Fruit fly (Drosophila melanogaster): Measurements from ENCODE around the gene CG9368.

dm6 chr3L:19552136-19552773 is 49.2 kb upstream of the CG9368 start, which contains the start of the genes Ltn1 and CG9300:
- TF ChIP-seq Dll (optimal IDR thresholded peaks at IDR 0.05) (no peak), CG8478 (optimal IDR thresholded peaks at IDR 0.05) (no peak), psq (optimal IDR thresholded peaks at IDR 0.05) (no peak), pan (optimal IDR thresholded peaks at IDR 0.05) (no peak), usp (GFP tag; optimal IDR thresholded peaks at IDR 0.05) (no peak)
